Worm (Caenorhabditis elegans): Measurements from ENCODE around the gene F42A9.6.

- TF ChIP-seq ama-1 (optimal IDR thresholded peaks at IDR 0.05) (no peak), egl-27 (tag; optimal IDR thresholded peaks at IDR 0.05) (no peak), R02D3.7 (tag; optimal IDR thresholded peaks at IDR 0.05) (no peak), nhr-237 (tag; optimal IDR thresholded peaks at IDR 0.05) (no peak), nfya-1 (tag; optimal IDR thresholded peaks at IDR 0.05; ENCODE audit: insufficient read depth) (no peak), jun-1 (tag; optimal IDR thresholded peaks at IDR 0.05) (no peak), lin-15B (tag; optimal IDR thresholded peaks at IDR 0.05) (no peak), fkh-10 (GFP tag; optimal IDR thresholded peaks at IDR 0.05) (no peak), elt-3 (tag; optimal IDR thresholded peaks at IDR 0.05) (no peak), skn-1 (tag; optimal IDR thresholded peaks at IDR 0.05) (no peak), sea-2 (GFP tag; optimal IDR thresholded peaks at IDR 0.05) (no peak), tbx-2 (tag; optimal IDR thresholded peaks at IDR 0.05) (no peak), pqm-1 (tag; optimal IDR thresholded peaks at IDR 0.05) (no peak)
These were observed 16.7 kb downstream of the F42A9.6 start for ce11 chrIV:8625730-8626129.
